Worm (Caenorhabditis elegans) whole organism, mixed stage, embryonic: ENCODE measurements around the gene immp-1.

Experiments
- ceh-39 ChIP-seq: fragments of 150-350 bp; optimal IDR thresholded peaks from 2 replicates; lab custom pipeline; 2014; ENCODE audit warnings: missing biosample characterization, missing genetic modification characterization
- ceh-43 ChIP-seq: fragments of 200-800 bp; sonication (Bioruptor generic); optimal IDR thresholded peaks from 2 replicates; lab custom pipeline; 2018; ENCODE audit warnings: mild to moderate bottlenecking, missing genetic modification characterization, moderate library complexity, missing compliant biosample characterization
- elt-3 ChIP-seq: fragments of 150-350 bp; optimal IDR thresholded peaks from 2 replicates; lab custom pipeline; 2014; ENCODE audit warnings: missing biosample characterization, missing genetic modification characterization
- nhr-12 ChIP-seq: fragments of 150-350 bp; optimal IDR thresholded peaks from 2 replicates; lab custom pipeline; 2014; ENCODE audit warnings: missing biosample characterization, missing genetic modification characterization
- nhr-237 ChIP-seq: fragments of 150-350 bp; optimal IDR thresholded peaks from 2 replicates; lab custom pipeline; 2014; ENCODE audit warnings: missing biosample characterization, missing genetic modification characterization
- pha-4 ChIP-seq: fragments of 150-350 bp; optimal IDR thresholded peaks from 2 replicates; lab custom pipeline; 2018; ENCODE audit warnings: missing biosample characterization, missing genetic modification reagents, missing genetic modification characterization
- sptf-1 ChIP-seq: sonication (generic microtip); optimal IDR thresholded peaks from 2 replicates; lab custom pipeline; 2017; ENCODE audit warnings: mild to moderate bottlenecking, missing genetic modification characterization, moderate library complexity, missing compliant biosample characterization
- tbx-8 ChIP-seq: fragments of 200-800 bp; sonication (Bioruptor generic); optimal IDR thresholded peaks from 2 replicates; lab custom pipeline; 2018; ENCODE audit warnings: mild to moderate bottlenecking, missing genetic modification characterization, moderate library complexity, missing compliant biosample characterization
- unc-62 ChIP-seq: fragments of 150-350 bp; optimal IDR thresholded peaks from 2 replicates; lab custom pipeline; 2014; ENCODE audit warnings: missing biosample characterization, missing genetic modification reagents, missing genetic modification characterization

ce11 chrIII:11780183-11780664 lies 5.5 kb downstream of the immp-1 start, which contains the start of gene C24H11.5:
- TF ChIP-seq unc-62 (GFP tag; lab: Kevin White, UChicago) (no peak), ceh-39 (no peak), pha-4 (tag; lab: Kevin White, UChicago) (no peak), ceh-43 (GFP tag; lab: Kevin White, UChicago) (no peak), sptf-1 (tag; lab: Kevin White, UChicago) (no peak), tbx-8 (GFP tag; lab: Kevin White, UChicago) (no peak), nhr-12 (tag; lab: Kevin White, UChicago) (no peak), elt-3 (tag; lab: Kevin White, UChicago) (no peak), nhr-237 (tag; lab: Kevin White, UChicago) (no peak)
